Worm (Caenorhabditis elegans) whole organism, early embryonic: Measurements from ENCODE around the gene phdh-1.
A peak's percentile ranks its signal among the peaks of the same experiment; 100 is the strongest.
"Not testable (repeated sequence)": the region's sequence is repeated elsewhere in the genome, so short reads cannot be mapped to it uniquely, and the experiment has no call there.

Source experiments
- B0310.2 ChIP-seq: sonication (generic microtip); optimal IDR thresholded peaks from 2 replicates; lab custom pipeline; 2016; ENCODE audit warnings: mild to moderate bottlenecking, missing genetic modification characterization, missing compliant biosample characterization
- F13C5.2 ChIP-seq: sonication (generic microtip); optimal IDR thresholded peaks from 2 replicates; lab custom pipeline; 2017; ENCODE audit warnings: mild to moderate bottlenecking, missing genetic modification characterization, inconsistent platforms, missing compliant biosample characterization
- aly-1 ChIP-seq: sonication (generic microtip); optimal IDR thresholded peaks from 2 replicates; lab custom pipeline; 2016; ENCODE audit warnings: missing genetic modification characterization, missing compliant biosample characterization
- ama-1 ChIP-seq: fragments of 150-350 bp; optimal IDR thresholded peaks from 2 replicates; lab custom pipeline; 2014
- ceh-13 ChIP-seq: fragments of 200-800 bp; sonication (Bioruptor generic); optimal IDR thresholded peaks from 2 replicates; lab custom pipeline; 2018; ENCODE audit warnings: mild to moderate bottlenecking, missing genetic modification characterization, missing compliant biosample characterization
- ceh-36 ChIP-seq: sonication (generic microtip); optimal IDR thresholded peaks from 2 replicates; lab custom pipeline; 2016; ENCODE audit warnings: missing genetic modification characterization, inconsistent platforms, missing compliant biosample characterization
- ets-7 ChIP-seq: sonication (generic microtip); optimal IDR thresholded peaks from 2 replicates; lab custom pipeline; 2016; ENCODE audit warnings: missing genotype, missing genetic modification characterization, missing compliant biosample characterization
- flt-1 ChIP-seq: fragments of 200-800 bp; sonication (Bioruptor generic); IDR thresholded peaks from 2 replicates; pipeline ENCODE4 v1.3.6; 2022; ENCODE audit warnings: missing genetic modification characterization, missing compliant biosample characterization
- hmbx-1 ChIP-seq: sonication (generic microtip); optimal IDR thresholded peaks from 2 replicates; lab custom pipeline; 2016; ENCODE audit warnings: mild to moderate bottlenecking, missing genetic modification characterization, missing compliant biosample characterization
- hmg-4 ChIP-seq: fragments of 200-800 bp; sonication (Bioruptor generic); optimal IDR thresholded peaks from 2 replicates; lab custom pipeline; 2018; ENCODE audit warnings: mild to moderate bottlenecking, missing genetic modification characterization, missing compliant biosample characterization
- hnd-1 ChIP-seq: sonication (generic microtip); optimal IDR thresholded peaks from 2 replicates; lab custom pipeline; 2016; ENCODE audit warnings: missing genetic modification characterization, missing compliant biosample characterization
- pes-1 ChIP-seq: fragments of 200-800 bp; sonication (Bioruptor generic); IDR thresholded peaks from 2 replicates; pipeline ENCODE4 v1.3.6; 2022; ENCODE audit warnings: missing genetic modification reagents, missing genetic modification characterization, missing compliant biosample characterization
- scrt-1 ChIP-seq: fragments of 200-800 bp; sonication (Bioruptor generic); IDR thresholded peaks from 2 replicates; pipeline ENCODE4 v1.3.6; 2022; ENCODE audit warnings: missing genetic modification characterization, missing compliant biosample characterization
- sea-1 ChIP-seq: fragments of 200-800 bp; sonication (Bioruptor generic); conservative IDR thresholded peaks from 2 replicates; pipeline ENCODE4 v1.3.6; 2022; ENCODE audit warnings: missing genetic modification characterization, missing compliant biosample characterization
- tbx-11 ChIP-seq: fragments of 200-800 bp; sonication (Bioruptor generic); IDR thresholded peaks from 2 replicates; pipeline ENCODE4 v1.3.6; 2022; ENCODE audit warnings: missing genetic modification characterization, missing compliant biosample characterization
- tbx-37 ChIP-seq: fragments of 200-800 bp; sonication (Bioruptor generic); conservative IDR thresholded peaks from 2 replicates; pipeline ENCODE4 v1.3.6; 2022; ENCODE audit warnings: missing genetic modification reagents, missing genetic modification characterization, missing compliant biosample characterization
- tra-4 ChIP-seq: sonication (generic microtip); optimal IDR thresholded peaks from 2 replicates; lab custom pipeline; 2017; ENCODE audit warnings: missing genetic modification characterization, missing compliant biosample characterization

Gene phdh-1

ce11 chrII:13672057-13672456, 33.8 kb upstream of the phdh-1 start:
- TF ChIP-seq tbx-37, result no peak
- no peak for TF ChIP-seq hmg-4 (GFP tag; lab: Kevin White, UChicago)
- no peak for TF ChIP-seq ceh-13 (GFP tag; lab: Kevin White, UChicago)
- no peak for TF ChIP-seq ets-7
- TF ChIP-seq ama-1 (lab: Kevin White, UChicago), result no peak
- TF ChIP-seq ceh-36, result no peak
- no peak for TF ChIP-seq scrt-1 (GFP tag; lab: Robert Waterston, UW)
- TF ChIP-seq hmbx-1 (tag; lab: Kevin White, UChicago), result no peak
- TF ChIP-seq pes-1, result no peak
- TF ChIP-seq aly-1 (tag; lab: Kevin White, UChicago), result no peak
- TF ChIP-seq tbx-11 (GFP tag; lab: Robert Waterston, UW), result no peak
- no peak for TF ChIP-seq hnd-1 (tag; lab: Kevin White, UChicago)
- TF ChIP-seq sea-1 (GFP tag; lab: Robert Waterston, UW), result no peak
- TF ChIP-seq B0310.2, result no peak
- no peak for TF ChIP-seq flt-1 (GFP tag; lab: Robert Waterston, UW)
- TF ChIP-seq tra-4 (tag; lab: Kevin White, UChicago), result no peak

ce11 chrII:13670707-13671295, 32.5 kb upstream of the phdh-1 start:
- no peak for TF ChIP-seq hmg-4 (GFP tag; lab: Kevin White, UChicago)
- TF ChIP-seq ceh-13 (GFP tag; lab: Kevin White, UChicago), result no peak

- TF ChIP-seq sea-1 (GFP tag; lab: Robert Waterston, UW) (no peak), tbx-37 (no peak), ets-7 (no peak), ama-1 (lab: Kevin White, UChicago) (no peak), ceh-13 (GFP tag; lab: Kevin White, UChicago) (no peak), hmg-4 (GFP tag; lab: Kevin White, UChicago) (no peak), tra-4 (tag; lab: Kevin White, UChicago) (no peak), hnd-1 (tag; lab: Kevin White, UChicago) (no peak), B0310.2 (no peak)
These were observed 30.7 kb upstream of the phdh-1 start, which contains the start of gene C31C9.7 for ce11 chrII:13668844-13669441. TSS of gene C31C9.7 (plus strand) at chrII:13669104.

- TF ChIP-seq hnd-1 (tag; lab: Kevin White, UChicago), result no peak
- no peak for TF ChIP-seq hmbx-1 (tag; lab: Kevin White, UChicago)
- no peak for TF ChIP-seq tbx-11 (GFP tag; lab: Robert Waterston, UW)
- no peak for TF ChIP-seq ets-7
- no peak for TF ChIP-seq ama-1 (lab: Kevin White, UChicago)
- TF ChIP-seq aly-1 (tag; lab: Kevin White, UChicago), result no peak
- no peak for TF ChIP-seq flt-1 (GFP tag; lab: Robert Waterston, UW)
- TF ChIP-seq tbx-37, result no peak
- TF ChIP-seq ceh-36, result no peak
- no peak for TF ChIP-seq ceh-13 (GFP tag; lab: Kevin White, UChicago)
- TF ChIP-seq tra-4 (tag; lab: Kevin White, UChicago), result no peak
- no peak for TF ChIP-seq pes-1
- TF ChIP-seq scrt-1 (GFP tag; lab: Robert Waterston, UW), result no peak
- no peak for TF ChIP-seq B0310.2
- TF ChIP-seq sea-1 (GFP tag; lab: Robert Waterston, UW), result no peak
- no peak for TF ChIP-seq hmg-4 (GFP tag; lab: Kevin White, UChicago)
- no peak for TF ChIP-seq F13C5.2
These were observed 26.9 kb upstream of the phdh-1 start for ce11 chrII:13664993-13665680.

- TF ChIP-seq ceh-13 (GFP tag; lab: Kevin White, UChicago), result no peak
- no peak for TF ChIP-seq ets-7
These were observed 26.1 kb upstream of the phdh-1 start for ce11 chrII:13664416-13664815.

ce11 chrII:13661990-13662389, 23.7 kb upstream of the phdh-1 start, which contains the start of gene C31C9.6:
TSS of gene C31C9.6 (minus strand) at chrII:13662090.
- TF ChIP-seq ama-1 (lab: Kevin White, UChicago); F13C5.2; tbx-11 (GFP tag; lab: Robert Waterston, UW): not testable (repeated sequence)

DNA sequence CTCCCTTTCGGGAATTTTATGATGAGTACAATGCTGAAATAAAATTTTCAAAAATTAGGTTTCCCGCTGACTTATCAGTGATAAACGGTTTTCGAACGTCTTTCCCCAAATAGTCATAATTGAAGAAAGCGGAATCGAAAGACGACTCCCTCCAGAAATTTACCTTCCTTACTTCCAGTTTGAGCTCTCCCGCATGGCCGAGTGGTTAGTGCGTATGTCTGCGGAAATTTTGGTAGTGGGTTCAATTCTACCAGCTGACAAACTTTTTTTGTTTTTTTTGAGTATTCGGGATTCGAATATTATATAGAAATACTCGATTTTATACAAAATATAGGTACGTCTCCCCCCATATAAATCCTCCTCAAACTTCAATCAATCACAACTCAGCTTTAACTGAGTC, 20.1 kb upstream of the phdh-1 start:
- TF ChIP-seq pes-1, result 0 out of 2 replicates have a peak, but pooled peaks have one; percentile 35

DNA sequence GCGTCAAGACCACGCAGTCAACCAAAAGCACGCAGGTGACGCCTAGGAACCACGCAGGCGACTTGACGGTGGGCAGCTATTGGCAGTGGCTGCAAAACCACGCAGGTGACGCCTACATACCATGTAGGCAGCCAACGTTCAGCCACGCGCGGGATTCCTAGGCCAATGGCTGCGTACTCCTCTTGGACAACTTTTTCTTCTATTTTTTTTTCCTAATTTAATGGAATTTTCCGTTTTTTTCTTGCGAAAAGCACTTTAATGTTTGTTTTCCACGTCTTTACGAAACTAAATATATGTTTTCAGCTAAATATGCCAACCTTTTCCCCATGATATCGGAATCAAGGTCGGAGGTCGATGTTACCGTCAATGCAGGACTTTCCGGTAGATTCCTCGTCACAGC, 16.4 kb upstream of the phdh-1 start, which contains the start of gene C31C9.9:
C31C9.9 (plus strand) TSS at position 301 of the 400 bp plus-strand sequence.
- not testable (repeated sequence) for TF ChIP-seq B0310.2; sea-1 (GFP tag; lab: Robert Waterston, UW); hmbx-1 (tag; lab: Kevin White, UChicago)
